Worm (Caenorhabditis elegans): ENCODE results near the gene rps-30.

rps-30 gene

DNA sequence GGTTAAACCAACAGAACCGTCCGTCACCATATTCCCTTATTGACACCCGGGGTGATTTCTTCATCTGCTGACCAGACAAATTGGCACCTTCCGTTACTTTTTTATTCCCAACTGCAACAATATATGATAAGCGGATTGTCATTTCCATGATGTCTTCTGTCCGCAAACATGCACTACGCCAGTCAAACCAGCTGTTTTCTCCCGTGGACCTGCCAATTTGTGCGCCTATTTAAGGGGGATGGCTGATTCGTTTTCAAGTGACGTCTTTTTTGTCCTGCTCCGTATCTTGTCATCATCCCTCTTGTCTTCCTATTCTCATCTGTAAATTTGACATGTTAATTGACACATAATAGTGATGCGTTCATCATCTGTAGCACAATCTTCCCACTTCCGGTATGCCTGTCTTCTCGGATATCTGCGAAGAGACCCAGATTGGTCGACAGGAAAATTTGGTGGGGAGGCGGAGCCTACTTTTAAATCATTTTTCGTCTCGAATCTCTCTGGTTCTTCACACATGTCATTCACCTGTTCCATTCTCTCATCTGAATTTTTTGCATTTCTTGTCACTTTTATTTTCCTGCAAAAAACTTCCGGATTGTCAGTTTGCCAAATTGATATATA, 28.3 kb upstream of the rps-30 start:
- TF ChIP-seq unc-62 (GFP tag; optimal IDR thresholded peaks at IDR 0.05): no peak

DNA sequence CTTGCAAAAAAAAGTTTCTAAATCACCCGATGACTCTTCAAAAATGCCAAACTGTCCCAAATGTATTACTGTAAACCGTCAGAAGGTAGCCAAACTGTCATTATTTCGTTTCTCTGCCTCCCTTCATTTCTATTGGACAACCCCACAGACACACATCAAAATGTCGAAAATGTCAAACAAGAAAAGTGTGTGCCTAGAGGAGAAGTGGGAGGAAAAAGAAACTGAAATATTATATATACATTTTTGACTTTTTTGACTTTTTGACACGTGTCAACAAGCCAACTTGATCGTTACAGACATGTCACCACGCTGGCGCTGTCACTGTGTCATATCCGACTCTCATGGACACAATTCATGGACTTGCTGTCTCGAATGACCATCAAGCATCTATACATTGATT, 26.7 kb upstream of the rps-30 start:
- no peak for TF ChIP-seq unc-62 (GFP tag; optimal IDR thresholded peaks at IDR 0.05)

DNA sequence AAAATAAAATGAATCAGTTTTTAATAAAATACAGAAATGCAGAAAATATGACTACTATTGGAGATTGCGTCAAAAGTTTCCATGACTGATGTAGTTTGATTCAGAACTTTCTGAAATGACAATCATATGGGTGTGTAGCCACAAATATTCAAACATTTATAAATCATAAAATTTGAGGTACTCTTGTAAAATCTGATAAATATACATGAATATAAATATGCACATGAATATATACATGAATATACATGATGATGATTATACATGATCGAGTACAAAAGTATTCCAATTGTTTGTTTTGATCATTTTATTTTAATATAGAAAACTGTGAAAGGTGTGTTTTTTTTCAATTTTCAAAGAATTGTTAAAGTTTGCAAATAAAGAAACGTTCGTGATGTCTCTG, 21.8 kb upstream of the rps-30 start, which contains the start of gene T05B11.4:
Gene T05B11.4 (minus strand): TSS at position 101 of the 400 bp plus-strand sequence.
- TF ChIP-seq unc-62 (GFP tag; optimal IDR thresholded peaks at IDR 0.05): no peak

DNA sequence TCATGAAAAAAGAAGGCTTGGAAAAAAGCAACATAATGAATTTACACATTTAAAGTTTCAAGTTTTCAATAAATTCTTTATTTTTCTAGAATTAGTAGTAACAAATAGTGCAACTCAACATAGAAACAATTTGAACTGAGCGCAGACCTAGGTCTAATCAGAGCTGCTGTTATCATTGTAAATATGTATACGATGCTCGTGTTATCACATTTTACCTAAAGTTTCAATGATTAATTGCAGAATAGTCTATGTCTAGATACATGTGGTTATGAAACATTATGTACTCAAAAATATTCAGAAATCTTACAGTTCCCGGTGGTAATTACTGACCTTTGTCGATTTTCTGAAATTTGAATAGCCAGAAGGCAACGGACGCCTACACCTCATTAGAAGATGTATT, 20.4 kb upstream of the rps-30 start:
- TF ChIP-seq unc-62 (GFP tag; optimal IDR thresholded peaks at IDR 0.05): no peak

DNA sequence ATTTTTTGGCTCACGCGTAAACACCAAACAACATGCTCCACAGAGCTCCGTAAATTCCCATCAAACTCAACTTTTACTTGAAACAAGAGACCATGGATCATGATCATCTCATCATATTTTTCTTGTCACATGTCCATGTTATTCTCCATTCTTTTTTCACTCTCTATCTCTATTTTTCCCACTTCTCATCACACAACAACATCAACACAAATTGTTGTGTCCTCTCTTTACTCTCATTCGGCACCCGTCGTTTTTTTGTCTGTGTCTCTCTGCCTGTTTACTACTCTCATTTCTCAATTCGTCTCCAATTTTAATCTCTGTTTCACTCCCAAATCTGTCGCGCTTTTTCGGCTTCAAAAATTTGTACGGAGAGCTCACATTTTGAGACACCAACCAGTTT, 17.1 kb upstream of the rps-30 start:
- TF ChIP-seq unc-62 (GFP tag; optimal IDR thresholded peaks at IDR 0.05): no peak

DNA sequence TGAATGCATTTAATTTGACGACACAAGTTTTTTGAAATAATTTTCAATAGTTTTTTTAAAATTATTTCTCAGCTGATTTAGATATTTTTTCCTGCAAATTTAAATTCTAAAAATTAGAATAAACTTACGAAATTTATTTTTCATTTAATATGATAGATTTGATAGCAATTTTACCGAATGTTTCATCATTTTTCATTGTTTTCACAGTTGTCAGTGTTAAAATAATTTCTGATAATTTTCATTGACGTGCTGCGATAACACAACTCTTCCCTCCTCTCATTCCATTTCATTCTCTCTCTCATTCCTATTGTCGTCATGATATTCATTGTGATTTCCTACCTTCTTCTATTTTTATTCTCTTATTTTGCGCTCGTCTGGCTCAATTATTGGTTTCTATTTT, 16.2 kb upstream of the rps-30 start, which contains the start of gene hint-3:
Gene hint-3 (plus strand): TSS at position 301 of the 400 bp plus-strand sequence.
- no peak for TF ChIP-seq unc-62 (GFP tag; optimal IDR thresholded peaks at IDR 0.05)

DNA sequence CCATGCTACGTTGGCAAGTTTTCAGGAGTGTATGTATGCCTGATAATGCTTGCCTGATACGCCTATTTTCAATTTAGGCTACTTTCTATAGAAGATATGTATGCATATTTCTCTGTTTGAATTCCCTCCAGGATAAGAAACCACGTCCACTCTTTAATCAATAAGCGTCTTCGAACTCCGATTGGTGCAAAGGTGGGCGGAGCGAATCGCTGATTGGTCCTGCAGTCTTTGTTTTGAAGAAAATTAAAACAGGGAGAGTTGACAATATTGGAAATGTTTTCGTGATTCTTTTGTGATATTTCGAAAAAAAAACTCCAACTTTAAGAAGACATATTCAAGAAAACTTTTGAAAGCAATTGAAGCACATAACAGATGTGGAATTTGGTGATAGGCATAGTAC, 14.5 kb upstream of the rps-30 start:
- no peak for TF ChIP-seq unc-62 (GFP tag; optimal IDR thresholded peaks at IDR 0.05)

DNA sequence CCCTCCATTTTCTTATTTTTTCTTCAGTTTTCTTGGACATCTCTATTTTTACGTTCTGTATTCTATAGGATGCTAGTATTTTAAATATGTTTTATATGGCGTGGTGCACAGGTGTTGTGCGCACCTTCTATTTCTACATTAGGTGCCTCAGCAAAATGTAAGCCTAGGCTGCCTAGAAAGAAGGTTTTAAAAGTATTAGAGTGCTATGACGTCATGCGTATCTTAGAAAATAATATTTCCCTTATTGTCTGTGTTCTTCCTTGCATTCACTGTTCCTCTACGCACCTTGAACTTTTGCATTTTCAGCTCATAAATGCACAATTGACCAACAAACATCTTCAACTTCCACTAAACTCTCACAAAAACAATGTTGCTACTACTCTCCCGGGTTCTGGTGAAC, 5.4 kb upstream of the rps-30 start, which contains the start of gene frpr-3:
Gene frpr-3 (plus strand): TSS at position 301 of the 400 bp plus-strand sequence.
- no peak for TF ChIP-seq unc-62 (GFP tag; optimal IDR thresholded peaks at IDR 0.05)

DNA sequence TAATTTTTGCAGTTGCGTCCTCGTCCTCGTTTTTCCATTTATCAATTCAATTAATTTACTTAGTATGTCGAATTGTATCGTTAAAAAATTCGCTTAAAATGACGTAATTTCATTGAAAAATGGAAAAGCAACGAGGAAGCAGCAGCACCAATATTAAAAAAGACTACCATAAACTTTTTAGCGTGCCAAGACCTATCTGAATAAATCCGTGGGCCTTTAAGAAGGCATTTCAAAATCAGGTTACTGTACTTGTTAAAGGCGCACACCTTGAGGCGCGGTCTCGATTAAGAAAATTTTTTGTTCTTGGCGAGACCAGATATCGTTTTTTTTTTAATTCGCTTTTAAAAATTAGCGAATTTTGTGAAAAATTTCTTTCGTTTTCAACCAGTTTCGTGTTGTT, 2.7 kb upstream of the rps-30 start:
- TF ChIP-seq unc-62 (GFP tag; optimal IDR thresholded peaks at IDR 0.05): no peak

DNA sequence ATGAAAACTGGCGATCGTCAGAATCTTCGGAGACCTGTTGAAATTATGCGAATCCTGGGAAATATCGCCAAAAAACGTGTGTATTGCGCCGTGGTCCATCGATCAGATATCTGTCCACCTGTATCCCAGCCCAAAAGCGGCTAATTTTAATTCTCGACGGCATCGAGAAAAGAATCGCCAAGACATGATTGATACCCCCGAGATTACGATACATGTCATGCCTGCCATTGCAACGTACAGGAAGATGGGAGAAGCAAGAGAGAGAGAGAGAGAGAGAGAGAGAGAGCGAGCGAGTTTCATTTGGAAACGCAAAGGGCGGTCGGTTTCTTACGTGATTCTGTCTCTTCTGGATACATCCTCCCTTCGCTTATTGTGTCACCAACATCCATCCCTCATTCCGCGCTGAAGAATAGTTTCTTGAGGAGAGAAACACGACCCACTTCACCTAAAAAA, 2.2 kb upstream of the rps-30 start, which contains the start of gene grl-10:
Gene grl-10 (plus strand): TSS at position 403 of the 453 bp plus-strand sequence.
- no peak for TF ChIP-seq unc-62 (GFP tag; optimal IDR thresholded peaks at IDR 0.05)

DNA sequence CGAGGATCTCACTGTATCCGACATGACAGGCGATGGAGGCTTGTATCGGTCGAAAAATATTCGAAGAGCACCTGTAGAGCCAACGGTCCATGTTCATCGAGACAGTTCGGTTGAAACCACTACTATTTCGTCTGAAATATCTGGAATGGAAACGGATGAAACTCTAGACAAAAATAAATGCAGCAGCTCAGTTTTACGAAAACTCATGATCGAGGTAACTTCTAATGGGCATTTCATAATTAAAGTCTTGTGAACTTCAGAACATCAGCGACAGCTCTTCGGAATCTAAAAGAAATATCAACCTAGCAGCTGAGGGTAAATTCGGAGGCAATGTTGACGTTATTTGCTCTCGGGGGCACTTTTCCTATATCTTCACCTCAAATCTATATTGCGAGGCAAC, 1.2 kb upstream of the rps-30 start:
- no peak for TF ChIP-seq unc-62 (GFP tag; optimal IDR thresholded peaks at IDR 0.05)

DNA sequence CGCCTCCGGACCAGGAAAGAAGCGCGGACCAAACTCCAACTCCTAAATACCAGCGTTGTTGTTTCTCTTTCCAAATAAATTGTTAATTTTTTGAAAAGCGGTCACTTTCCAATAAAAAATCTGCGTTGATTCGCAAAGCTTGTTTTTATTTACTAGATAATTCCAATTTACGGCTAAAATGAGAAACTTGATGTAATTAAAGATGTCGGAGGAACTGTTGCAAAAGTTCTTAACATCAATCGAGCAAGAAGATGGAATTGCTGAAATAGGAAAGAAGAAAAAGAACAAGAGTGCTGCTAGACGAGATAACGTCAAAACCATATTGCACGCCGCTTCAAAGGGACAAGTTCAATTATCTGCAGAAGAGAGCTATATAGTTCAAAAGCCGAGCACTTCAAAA, 720 bp downstream of the rps-30 start, which contains the start of gene C26F1.3:
Gene C26F1.3 (plus strand): TSS at position 203 of the 400 bp plus-strand sequence.
- TF ChIP-seq unc-62 (GFP tag; optimal IDR thresholded peaks at IDR 0.05): no peak

DNA sequence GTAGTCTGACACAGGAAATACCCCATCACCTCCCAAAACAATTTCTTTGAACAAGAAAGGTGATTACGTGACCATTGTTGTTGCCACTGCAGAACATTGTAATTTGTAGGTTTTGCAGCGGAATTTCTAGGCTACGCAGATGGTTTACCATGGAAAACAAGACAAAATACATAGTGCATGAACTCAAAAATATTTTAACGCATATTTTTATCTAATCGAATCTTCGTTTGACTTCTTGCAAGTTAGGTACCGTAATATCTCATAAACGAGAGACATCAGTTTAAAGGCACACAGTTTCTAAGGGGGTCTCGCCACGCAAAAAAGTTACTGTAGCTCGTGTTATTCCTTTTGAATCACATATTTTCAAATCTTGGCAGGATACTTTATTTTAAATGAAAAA, 2.6 kb downstream of the rps-30 start:
- no peak for TF ChIP-seq unc-62 (GFP tag; optimal IDR thresholded peaks at IDR 0.05)

DNA sequence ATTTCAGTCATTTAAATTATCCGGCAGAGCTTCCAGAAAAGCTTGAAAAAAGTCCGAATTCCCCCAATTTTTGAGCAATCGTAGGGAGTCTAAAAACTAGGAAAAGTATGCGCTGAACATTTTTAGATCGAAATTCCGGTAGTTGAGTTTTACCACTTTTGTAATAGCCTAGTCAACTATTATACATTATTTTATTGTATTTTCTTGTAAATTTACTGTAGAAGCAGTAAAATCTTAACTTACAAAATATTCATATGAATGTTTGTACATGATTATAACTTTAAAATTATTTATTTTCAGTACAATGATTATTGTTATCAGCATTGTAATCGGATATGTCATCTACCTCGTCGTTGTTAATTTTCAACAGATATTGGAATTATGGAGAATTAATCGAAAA, 5.1 kb downstream of the rps-30 start, which contains the start of gene cyp-32A1:
Gene cyp-32A1 (plus strand): TSS at position 301 of the 400 bp plus-strand sequence.
- no peak for TF ChIP-seq unc-62 (GFP tag; optimal IDR thresholded peaks at IDR 0.05)

DNA sequence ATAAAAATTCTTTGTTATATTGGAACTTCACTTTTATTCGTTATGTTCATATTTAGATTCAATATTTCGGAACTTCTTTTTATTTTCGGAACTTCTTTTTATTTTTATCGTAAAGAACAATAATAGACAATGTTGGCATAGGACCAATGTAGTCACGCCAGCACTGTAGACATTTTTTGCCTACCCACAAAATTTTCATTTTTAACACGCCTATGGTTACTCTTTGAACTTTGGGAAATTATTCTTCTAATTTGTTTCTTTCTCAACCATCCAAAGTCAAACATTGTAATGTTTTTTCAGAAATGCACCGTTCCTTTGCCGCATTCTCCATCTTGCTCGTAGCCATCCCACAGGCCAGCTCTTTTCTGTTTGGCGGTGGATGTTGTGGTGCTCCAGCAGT, 8.7 kb downstream of the rps-30 start, which contains the start of gene C26F1.1:
Gene C26F1.1 (plus strand): TSS at position 301 of the 400 bp plus-strand sequence.
- TF ChIP-seq unc-62 (GFP tag; optimal IDR thresholded peaks at IDR 0.05): no peak

DNA sequence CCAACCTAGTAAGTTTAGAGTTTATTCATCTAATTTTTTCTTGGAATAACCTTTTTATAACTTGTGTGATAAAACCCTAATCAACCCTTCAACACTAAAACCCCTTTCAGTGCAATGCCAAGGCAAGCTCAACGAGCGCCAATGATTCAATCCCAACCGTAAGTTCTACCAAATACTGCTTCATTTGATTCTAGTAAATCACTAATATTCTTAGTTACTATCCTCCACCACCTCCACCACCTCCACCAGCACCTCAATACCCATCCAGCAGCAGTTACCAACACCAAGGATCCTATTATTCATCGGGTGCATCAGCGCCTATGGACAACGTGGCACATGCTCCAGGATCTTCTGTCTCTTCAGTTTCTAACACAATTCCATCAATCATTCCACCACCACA, 9.5 kb downstream of the rps-30 start:
- no peak for TF ChIP-seq unc-62 (GFP tag; optimal IDR thresholded peaks at IDR 0.05)

DNA sequence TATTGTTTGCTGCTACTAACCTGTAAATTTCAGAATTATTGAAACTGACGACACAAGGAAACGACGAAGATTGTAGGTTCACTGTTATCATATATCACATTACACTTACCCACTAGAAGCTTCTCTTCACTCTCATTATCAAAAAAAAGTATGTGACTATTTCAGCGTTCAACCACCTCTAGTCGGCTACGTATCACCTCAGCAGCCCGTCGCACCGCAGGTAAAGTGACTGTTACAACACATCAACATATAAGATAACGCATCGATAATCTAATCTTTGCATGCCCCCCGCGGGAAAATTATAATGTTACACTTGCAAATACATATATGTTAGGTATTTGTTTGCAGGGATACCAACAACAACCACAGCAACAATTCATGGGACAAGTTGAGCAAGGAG, 10.3 kb downstream of the rps-30 start:
- TF ChIP-seq unc-62 (GFP tag; optimal IDR thresholded peaks at IDR 0.05): no peak

All from whole organism, dauer.